Worm (Caenorhabditis elegans): Measurements from ENCODE around the gene F38A5.22.

Gene F38A5.22

ce11 chrIV:6582604-6583003 lies 13.1 kb downstream of the F38A5.22 start, which contains the start of gene odr-8:
TSS of gene odr-8 (minus strand) at chrIV:6582704.
- no peak for TF ChIP-seq nhr-23 (tag; optimal IDR thresholded peaks at IDR 0.05)
- no peak for TF ChIP-seq crh-2 (tag; optimal IDR thresholded peaks at IDR 0.05)
- no peak for TF ChIP-seq nhr-12 (tag; optimal IDR thresholded peaks at IDR 0.05)
- no peak for TF ChIP-seq ceh-82 (tag; optimal IDR thresholded peaks at IDR 0.05)
- no peak for TF ChIP-seq C34F6.9 (tag; optimal IDR thresholded peaks at IDR 0.05)
- TF ChIP-seq fos-1 (tag; optimal IDR thresholded peaks at IDR 0.05): no peak
- TF ChIP-seq ztf-4 (tag; optimal IDR thresholded peaks at IDR 0.05): no peak
- TF ChIP-seq mab-5 (tag; optimal IDR thresholded peaks at IDR 0.05): no peak
- TF ChIP-seq blmp-1 (tag; optimal IDR thresholded peaks at IDR 0.05; ENCODE audit: insufficient read depth): no peak
- TF ChIP-seq nhr-237 (tag; optimal IDR thresholded peaks at IDR 0.05): no peak
- TF ChIP-seq gmeb-1 (tag; optimal IDR thresholded peaks at IDR 0.05): no peak
- TF ChIP-seq nhr-21 (tag; optimal IDR thresholded peaks at IDR 0.05): no peak
- TF ChIP-seq skn-1 (tag; optimal IDR thresholded peaks at IDR 0.05): no peak
- no peak for TF ChIP-seq nhr-11 (tag; optimal IDR thresholded peaks at IDR 0.05)
- no peak for TF ChIP-seq lin-11 (tag; optimal IDR thresholded peaks at IDR 0.05)
- TF ChIP-seq ztf-1 (GFP tag; conservative IDR thresholded peaks at IDR 0.05): no peak
- no peak for TF ChIP-seq sma-3 (GFP tag; optimal IDR thresholded peaks at IDR 0.05)
- TF ChIP-seq Y55F3AM.14 (GFP tag; optimal IDR thresholded peaks at IDR 0.05): no peak
- TF ChIP-seq lin-39 (tag; optimal IDR thresholded peaks at IDR 0.05): no peak

ce11 chrIV:6581658-6582057 lies 14.1 kb downstream of the F38A5.22 start:
- TF ChIP-seq nhr-77 (tag; optimal IDR thresholded peaks at IDR 0.05) (no peak), F13H6.1 (tag; optimal IDR thresholded peaks at IDR 0.05) (no peak), gmeb-1 (tag; optimal IDR thresholded peaks at IDR 0.05) (no peak), unc-55 (GFP tag; optimal IDR thresholded peaks at IDR 0.05) (no peak), sma-3 (GFP tag; optimal IDR thresholded peaks at IDR 0.05) (no peak), sma-9 (GFP tag; optimal IDR thresholded peaks at IDR 0.05) (no peak), sma-9 (tag; optimal IDR thresholded peaks at IDR 0.05) (no peak), nhr-12 (tag; optimal IDR thresholded peaks at IDR 0.05) (no peak)

ce11 chrIV:6577914-6578313 lies 17.8 kb downstream of the F38A5.22 start, which contains the start of gene C43G2.3:
TSS of gene C43G2.3 (plus strand) at chrIV:6578214.
- no peak for TF ChIP-seq C34F6.9 (tag; optimal IDR thresholded peaks at IDR 0.05)
- no peak for TF ChIP-seq ztf-11 (tag; optimal IDR thresholded peaks at IDR 0.05)
- no peak for TF ChIP-seq unc-39 (tag; optimal IDR thresholded peaks at IDR 0.05)
- no peak for TF ChIP-seq lin-39 (tag; optimal IDR thresholded peaks at IDR 0.05)
- TF ChIP-seq aly-2 (tag; optimal IDR thresholded peaks at IDR 0.05): no peak
- no peak for TF ChIP-seq ama-1 (optimal IDR thresholded peaks at IDR 0.05)
- TF ChIP-seq nhr-11 (tag; optimal IDR thresholded peaks at IDR 0.05): no peak
- no peak for TF ChIP-seq gmeb-1 (tag; optimal IDR thresholded peaks at IDR 0.05)

ce11 chrIV:6576728-6577101 lies 19.0 kb downstream of the F38A5.22 start:
- TF ChIP-seq fos-1 (tag; optimal IDR thresholded peaks at IDR 0.05) (peak; percentile 17), R02D3.7 (tag; optimal IDR thresholded peaks at IDR 0.05) (no peak), mbf-1 (tag; optimal IDR thresholded peaks at IDR 0.05) (no peak), nhr-25 (tag; optimal IDR thresholded peaks at IDR 0.05) (peak; percentile 59), ama-1 (optimal IDR thresholded peaks at IDR 0.05) (no peak), lin-11 (tag; optimal IDR thresholded peaks at IDR 0.05) (no peak), nhr-77 (tag; optimal IDR thresholded peaks at IDR 0.05) (no peak), elt-3 (tag; optimal IDR thresholded peaks at IDR 0.05) (no peak), unc-39 (tag; optimal IDR thresholded peaks at IDR 0.05) (no peak), mdl-1 (tag; optimal IDR thresholded peaks at IDR 0.05) (no peak), nhr-129 (tag; optimal IDR thresholded peaks at IDR 0.05) (peak; percentile 50), F13H6.1 (tag; optimal IDR thresholded peaks at IDR 0.05) (peak; percentile 80), zag-1 (tag; optimal IDR thresholded peaks at IDR 0.05) (no peak), aly-2 (tag; optimal IDR thresholded peaks at IDR 0.05) (no peak), dmd-4 (tag; optimal IDR thresholded peaks at IDR 0.05) (no peak), sma-3 (GFP tag; optimal IDR thresholded peaks at IDR 0.05) (peak; percentile 59), nhr-21 (tag; optimal IDR thresholded peaks at IDR 0.05) (peak; percentile 13), peb-1 (tag; optimal IDR thresholded peaks at IDR 0.05) (no peak), ceh-82 (tag; optimal IDR thresholded peaks at IDR 0.05) (no peak), crh-2 (tag; optimal IDR thresholded peaks at IDR 0.05) (peak; percentile 56), Y55F3AM.14 (GFP tag; optimal IDR thresholded peaks at IDR 0.05) (no peak), lsy-2 (tag; optimal IDR thresholded peaks at IDR 0.05) (peak in 1 of 2 experiments; percentile 52), ztf-1 (GFP tag; conservative IDR thresholded peaks at IDR 0.05) (no peak), mab-5 (tag; optimal IDR thresholded peaks at IDR 0.05) (no peak), gmeb-1 (tag; optimal IDR thresholded peaks at IDR 0.05) (peak; percentile 51), blmp-1 (tag; optimal IDR thresholded peaks at IDR 0.05; ENCODE audit: insufficient read depth) (peak; percentile 9), skn-1 (tag; optimal IDR thresholded peaks at IDR 0.05) (no peak), unc-55 (GFP tag; optimal IDR thresholded peaks at IDR 0.05) (peak; percentile 22), egl-27 (tag; optimal IDR thresholded peaks at IDR 0.05) (peak; percentile 57), alr-1 (tag; optimal IDR thresholded peaks at IDR 0.05) (no peak), ceh-16 (tag; optimal IDR thresholded peaks at IDR 0.05) (no peak), sem-4 (tag; optimal IDR thresholded peaks at IDR 0.05) (no peak), ZK546.5 (tag; optimal IDR thresholded peaks at IDR 0.05) (no peak), sma-9 (GFP tag; optimal IDR thresholded peaks at IDR 0.05) (peak; percentile 59), sma-9 (tag; optimal IDR thresholded peaks at IDR 0.05) (no peak), unc-62 (GFP tag; optimal IDR thresholded peaks at IDR 0.05) (no peak), lin-39 (tag; optimal IDR thresholded peaks at IDR 0.05) (no peak), nhr-11 (tag; optimal IDR thresholded peaks at IDR 0.05) (no peak), elt-1 (tag; optimal IDR thresholded peaks at IDR 0.05) (no peak), ztf-4 (tag; optimal IDR thresholded peaks at IDR 0.05) (no peak), nhr-23 (tag; optimal IDR thresholded peaks at IDR 0.05) (no peak)

Data from whole organism, L2 larva.